Fruit fly (Drosophila melanogaster) whole organism, embryonic: ENCODE data around the gene CG10038.

ENCODE experiments used
- Hand ChIP-seq: fragments of 200-800 bp; sonication (Bioruptor generic); optimal IDR thresholded peaks from 2 replicates; lab custom pipeline; 2017; ENCODE audit warnings: mild to moderate bottlenecking, missing biosample characterization, missing genetic modification reagents, missing genetic modification characterization
- HmgD ChIP-seq: fragments of 200-800 bp; sonication (Bioruptor generic); optimal IDR thresholded peaks from 3 replicates; lab custom pipeline; 2016; ENCODE audit warnings: missing biosample characterization, missing genetic modification characterization
- Meics ChIP-seq: fragments of 200-800 bp; sonication (Bioruptor generic); optimal IDR thresholded peaks from 2 replicates; lab custom pipeline; 2017; ENCODE audit warnings: missing biosample characterization, mild to moderate bottlenecking, missing genetic modification characterization
- dan ChIP-seq: fragments of 200-800 bp; sonication (Bioruptor generic); IDR thresholded peaks from 2 replicates; pipeline ENCODE4 v1.3.6; 2022; ENCODE audit warnings: missing biosample characterization, missing genetic modification characterization
- ftz-f1 ChIP-seq: fragments of 200-800 bp; sonication (Bioruptor generic); optimal IDR thresholded peaks from 2 replicates; lab custom pipeline; 2016; ENCODE audit warnings: missing biosample characterization, missing genetic modification characterization
- usp ChIP-seq: fragments of >200 bp; optimal IDR thresholded peaks from 2 replicates; lab custom pipeline; 2017; ENCODE audit warnings: missing biosample characterization, missing genetic modification characterization

DNA sequence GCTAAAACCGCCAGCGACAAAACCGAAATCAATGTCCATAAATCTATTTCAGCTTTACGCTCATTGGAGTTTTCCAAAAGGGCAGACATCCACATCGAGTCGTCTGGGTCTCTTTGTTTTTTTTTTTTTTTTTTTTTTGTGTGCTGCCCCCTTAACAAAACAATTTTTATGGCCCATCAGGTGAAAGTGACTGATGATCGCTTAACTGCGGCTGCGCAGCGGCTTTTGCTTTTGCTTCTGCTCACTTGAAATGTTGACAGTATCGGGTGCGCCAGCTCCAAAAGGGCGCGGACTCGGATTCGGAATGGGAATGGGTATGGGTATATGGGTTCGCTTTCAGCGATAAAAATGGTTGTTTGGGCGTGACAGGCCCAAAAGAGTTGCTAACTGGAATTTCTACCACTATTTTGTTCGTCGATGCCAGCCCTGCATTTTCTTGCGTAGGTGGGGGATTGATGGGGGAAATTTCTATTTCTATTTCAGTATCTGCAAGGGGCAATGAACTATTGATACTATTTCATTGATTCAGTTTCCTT lies 11.6 kb upstream of the CG10038 start:
- TF ChIP-seq dan (GFP tag; lab: Robert Waterston, UW) (no peak), usp (GFP tag; lab: Kevin White, UChicago) (no peak), HmgD (no peak), Hand (no peak), Meics (GFP tag; lab: Kevin White, UChicago) (no peak), ftz-f1 (GFP tag; lab: Kevin White, UChicago) (no peak)
